Fruit fly (Drosophila melanogaster): ENCODE results near the gene f.
A peak's percentile ranks its signal among the peaks of the same experiment; 100 is the strongest.

The f gene

dm6 chrX:17300609-17301208 is 68.0 kb downstream of the f start (continued):
- TF ChIP-seq ac (GFP tag; optimal IDR thresholded peaks at IDR 0.05): no peak
- TF ChIP-seq CG10209 (GFP tag; optimal IDR thresholded peaks at IDR 0.05): peak; percentile 50
- peak; percentile 56 for TF ChIP-seq HHEX (GFP tag; optimal IDR thresholded peaks at IDR 0.05)
- peak; percentile 2 for TF ChIP-seq CG4328 (GFP tag; optimal IDR thresholded peaks at IDR 0.05)
- no peak for TF ChIP-seq Sry-β (GFP tag; optimal IDR thresholded peaks at IDR 0.05)
- no peak for TF ChIP-seq CG16813 (GFP tag; IDR thresholded peaks at IDR 0.05; ENCODE audit: partially characterized antibody)
- peak; percentile 75 for TF ChIP-seq CG31441 (GFP tag; IDR thresholded peaks at IDR 0.05)
- no peak for TF ChIP-seq fd102C (GFP tag; optimal IDR thresholded peaks at IDR 0.05)
- TF ChIP-seq CG12942 (GFP tag; optimal IDR thresholded peaks at IDR 0.05): no peak
- TF ChIP-seq gfzf (GFP tag; optimal IDR thresholded peaks at IDR 0.05): no peak
- TF ChIP-seq bcd (GFP tag; optimal IDR thresholded peaks at IDR 0.05): peak; percentile 58
- no peak for TF ChIP-seq en (GFP tag; optimal IDR thresholded peaks at IDR 0.05)
- TF ChIP-seq CG4424 (GFP tag; optimal IDR thresholded peaks at IDR 0.05): peak; percentile 50
- no peak for TF ChIP-seq CG4707 (GFP tag; optimal IDR thresholded peaks at IDR 0.05)
- no peak for TF ChIP-seq CG10274 (GFP tag; optimal IDR thresholded peaks at IDR 0.05)
- TF ChIP-seq Vsx1 (GFP tag; optimal IDR thresholded peaks at IDR 0.05): no peak
- TF ChIP-seq grn (GFP tag; optimal IDR thresholded peaks at IDR 0.05): peak; percentile 36
- TF ChIP-seq hbn (GFP tag; IDR thresholded peaks at IDR 0.05; ENCODE audit: partially characterized antibody): no peak
- TF ChIP-seq cas (GFP tag; IDR thresholded peaks at IDR 0.05): no peak
- TF ChIP-seq gsb (GFP tag; IDR thresholded peaks at IDR 0.05): no peak
- peak; percentile 55 for TF ChIP-seq lmd (GFP tag; IDR thresholded peaks at IDR 0.05)
- no peak for TF ChIP-seq tll (GFP tag; optimal IDR thresholded peaks at IDR 0.05)
- 0 out of 3 replicates have a peak, but pooled peaks have one; percentile 9 for TF ChIP-seq B-H1 (GFP tag; IDR thresholded peaks at IDR 0.05)
- TF ChIP-seq bigmax (GFP tag; optimal IDR thresholded peaks at IDR 0.05): no peak
- TF ChIP-seq jing (GFP tag; optimal IDR thresholded peaks at IDR 0.05): no peak
- peak; percentile 75 for TF ChIP-seq CG15601 (tag; optimal IDR thresholded peaks at IDR 0.05)
- peak; percentile 18 for TF ChIP-seq slou (GFP tag; optimal IDR thresholded peaks at IDR 0.05)
- TF ChIP-seq Dek (tag; optimal IDR thresholded peaks at IDR 0.05): no peak
- TF ChIP-seq dysf (GFP tag; IDR thresholded peaks at IDR 0.05): peak; percentile 53; the same call in 2 of the 3 replicates
- TF ChIP-seq H15 (GFP tag; IDR thresholded peaks at IDR 0.05): no peak
- TF ChIP-seq D19B (GFP tag; optimal IDR thresholded peaks at IDR 0.05): no peak
- TF ChIP-seq Doc3 (GFP tag; IDR thresholded peaks at IDR 0.05; ENCODE audit: partially characterized antibody): no peak
- no peak for TF ChIP-seq gro (GFP tag; optimal IDR thresholded peaks at IDR 0.05)
- TF ChIP-seq NK7.1 (GFP tag; optimal IDR thresholded peaks at IDR 0.05): peak; percentile 27
- peak; percentile 81 for TF ChIP-seq nom (GFP tag; optimal IDR thresholded peaks at IDR 0.05)
- no peak for TF ChIP-seq CG15073 (GFP tag; optimal IDR thresholded peaks at IDR 0.05)
- peak; percentile 81 for TF ChIP-seq CG2678 (tag; optimal IDR thresholded peaks at IDR 0.05)
- TF ChIP-seq CG12155 (GFP tag; optimal IDR thresholded peaks at IDR 0.05): peak; percentile 9
- peak; percentile 50 for TF ChIP-seq CG3281 (GFP tag; optimal IDR thresholded peaks at IDR 0.05)
- no peak for TF ChIP-seq C15 (GFP tag; IDR thresholded peaks at IDR 0.05)
- TF ChIP-seq CG6254 (GFP tag; optimal IDR thresholded peaks at IDR 0.05): peak; percentile 52
- peak; percentile 33; the same call in 1 of the 2 replicates for TF ChIP-seq CG4404 (GFP tag; IDR thresholded peaks at IDR 0.05)
- TF ChIP-seq CG3847 (GFP tag; IDR thresholded peaks at IDR 0.05): no peak
- TF ChIP-seq Oli (tag; optimal IDR thresholded peaks at IDR 0.05): peak; percentile 66
- peak; percentile 69 for TF ChIP-seq gem (tag; optimal IDR thresholded peaks at IDR 0.05)
- TF ChIP-seq Mes4 (GFP tag; optimal IDR thresholded peaks at IDR 0.05): peak; percentile 27
- no peak for TF ChIP-seq psq (GFP tag; optimal IDR thresholded peaks at IDR 0.05)
- TF ChIP-seq CG7963 (GFP tag; IDR thresholded peaks at IDR 0.05; ENCODE audit: partially characterized antibody): no peak
- TF ChIP-seq trem (tag; optimal IDR thresholded peaks at IDR 0.05): peak; percentile 16

Measured in whole organism, embryonic.